Fruit fly (Drosophila melanogaster) whole organism, wandering third instar larva: ENCODE results near the gene CG33947.

ENCODE experiments used
- CG32264 ChIP-seq: fragments of 200-800 bp; sonication (Bioruptor generic); optimal IDR thresholded peaks from 2 replicates; lab custom pipeline; 2016; ENCODE audit warnings: missing biosample characterization, missing genetic modification characterization
- Dif ChIP-seq: fragments of 200-275, 200-300 bp; sonication (Bioruptor generic); optimal IDR thresholded peaks from 2 replicates; lab custom pipeline; 2018; ENCODE audit warnings: missing biosample characterization, missing genetic modification characterization; ENCODE audit not compliant: partially characterized antibody
- Hnf4 ChIP-seq: fragments of 200-800 bp; sonication (Bioruptor generic); optimal IDR thresholded peaks from 2 replicates; lab custom pipeline; 2016; ENCODE audit warnings: missing biosample characterization, mild to moderate bottlenecking, missing genetic modification characterization
- Hr78 ChIP-seq: fragments of >200 bp; optimal IDR thresholded peaks from 2 replicates; lab custom pipeline; 2017; ENCODE audit warnings: missing biosample characterization, missing genetic modification characterization
- Hr83 ChIP-seq: fragments of 200-300 bp; sonication (Bioruptor generic); optimal IDR thresholded peaks from 2 replicates; lab custom pipeline; 2016; ENCODE audit warnings: missing biosample characterization, mild to moderate bottlenecking, missing genetic modification characterization, moderate library complexity; ENCODE audit not compliant: poor library complexity, severe bottlenecking
- Mio ChIP-seq: sonication (Bioruptor generic); optimal IDR thresholded peaks from 2 replicates; lab custom pipeline; 2016; ENCODE audit warnings: missing biosample characterization, missing genetic modification characterization
- Sp1 ChIP-seq: fragments of 200-800 bp; sonication (Bioruptor generic); optimal IDR thresholded peaks from 3 replicates; lab custom pipeline; 2019; ENCODE audit warnings: missing biosample characterization, mild to moderate bottlenecking, missing genetic modification characterization, moderate library complexity
- h ChIP-seq: fragments of 200-800 bp; sonication (Bioruptor generic); optimal IDR thresholded peaks from 3 replicates; lab custom pipeline; 2016; ENCODE audit warnings: missing biosample characterization, mild to moderate bottlenecking, missing genetic modification characterization
- jim ChIP-seq: fragments of 175-275, 200-325 bp; sonication (Bioruptor generic); optimal IDR thresholded peaks from 2 replicates; lab custom pipeline; 2016; ENCODE audit warnings: missing biosample characterization, mild to moderate bottlenecking, missing genetic modification characterization
- lola ChIP-seq: fragments of >200 bp; optimal IDR thresholded peaks from 2 replicates; lab custom pipeline; 2017; ENCODE audit warnings: missing biosample characterization, missing genetic modification characterization
- pan ChIP-seq: fragments of >200 bp; optimal IDR thresholded peaks from 2 replicates; lab custom pipeline; 2017
- rgr ChIP-seq: fragments of 200-800 bp; sonication (Bioruptor generic); optimal IDR thresholded peaks from 3 replicates; lab custom pipeline; 2016; ENCODE audit warnings: missing biosample characterization, mild to moderate bottlenecking, missing genetic modification characterization
- usp ChIP-seq: fragments of >200 bp; optimal IDR thresholded peaks from 2 replicates; lab custom pipeline; 2017; ENCODE audit warnings: missing biosample characterization, missing genetic modification characterization

DNA sequence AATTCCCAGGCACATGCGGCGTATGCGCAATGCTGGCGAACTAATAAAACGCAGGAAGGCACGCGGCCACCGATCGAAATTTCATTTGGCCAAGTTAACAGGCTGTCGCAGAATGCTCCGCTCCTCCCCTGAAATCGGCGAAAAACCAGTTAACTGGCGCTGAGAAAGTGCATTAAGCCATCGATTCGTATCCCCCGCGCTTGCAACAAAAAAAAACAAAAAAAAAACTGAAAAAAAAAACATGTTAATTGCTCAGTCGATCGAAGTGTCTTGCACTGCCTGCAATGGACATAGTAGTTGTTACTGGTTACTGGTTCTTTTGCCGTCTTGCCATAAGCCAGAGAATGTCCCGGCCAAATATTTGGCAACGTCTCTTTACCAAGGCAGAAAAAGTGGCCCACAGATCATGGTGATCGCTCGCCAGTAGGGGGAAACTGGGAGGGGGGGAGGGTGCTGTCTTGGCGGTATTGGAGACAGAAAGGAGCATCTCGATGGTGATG, 43.5 kb upstream of the CG33947 start:
- no peak for TF ChIP-seq pan
- TF ChIP-seq Hr83 (GFP tag; lab: Kevin White, UChicago): no peak
- no peak for TF ChIP-seq Dif (GFP tag; lab: Kevin White, UChicago)
- no peak for TF ChIP-seq h (GFP tag; lab: Kevin White, UChicago)
- TF ChIP-seq usp: no peak
- no peak for TF ChIP-seq Hnf4 (GFP tag; lab: Kevin White, UChicago)
- TF ChIP-seq Hr78 (GFP tag; lab: Kevin White, UChicago): no peak
- TF ChIP-seq jim (GFP tag; lab: Kevin White, UChicago): no peak
- TF ChIP-seq lola: no peak
- no peak for TF ChIP-seq rgr (GFP tag; lab: Kevin White, UChicago)
- no peak for TF ChIP-seq Sp1 (GFP tag; lab: Kevin White, UChicago)
- TF ChIP-seq Mio: no peak
- no peak for TF ChIP-seq CG32264 (GFP tag; lab: Kevin White, UChicago)
